Worm (Caenorhabditis elegans): ENCODE measurements around the gene T24H7.8.

The T24H7.8 gene

ce11 chrII:6256024-6256423, 14.2 kb downstream of the T24H7.8 start, which contains the start of gene F13H8.5:
Gene F13H8.5 (minus strand): TSS chrII:6256124.
- TF ChIP-seq C17E4.6 (GFP tag; IDR thresholded peaks at IDR 0.05) = no peak
- no peak for TF ChIP-seq ztf-18 (tag; optimal IDR thresholded peaks at IDR 0.05)
- TF ChIP-seq T26A5.8 (tag; optimal IDR thresholded peaks at IDR 0.05) = no peak
- TF ChIP-seq ccch-3 (GFP tag; optimal IDR thresholded peaks at IDR 0.05) = no peak
- no peak for TF ChIP-seq lsl-1 (GFP tag; optimal IDR thresholded peaks at IDR 0.05)
- no peak for TF ChIP-seq snpc-1.1 (tag; optimal IDR thresholded peaks at IDR 0.05; ENCODE audit: insufficient read depth)
- TF ChIP-seq nhr-90 (tag; optimal IDR thresholded peaks at IDR 0.05) = no peak
- no peak for TF ChIP-seq hlh-12 (tag; optimal IDR thresholded peaks at IDR 0.05)
- no peak for TF ChIP-seq repo-1 (tag; optimal IDR thresholded peaks at IDR 0.05)
- no peak for TF ChIP-seq nhr-27 (tag; optimal IDR thresholded peaks at IDR 0.05)
- no peak for TF ChIP-seq F22D6.2 (tag; optimal IDR thresholded peaks at IDR 0.05)
- no peak for TF ChIP-seq dpl-1 (GFP tag; optimal IDR thresholded peaks at IDR 0.05)
- TF ChIP-seq lin-40 (tag; optimal IDR thresholded peaks at IDR 0.05) = no peak
- no peak for TF ChIP-seq Y53G8AR.9 (GFP tag; conservative IDR thresholded peaks at IDR 0.05)
- no peak for TF ChIP-seq D2030.7 (GFP tag; IDR thresholded peaks at IDR 0.05)

ce11 chrII:6257220-6257877, 15.5 kb downstream of the T24H7.8 start:
- TF ChIP-seq nfya-1 (tag; optimal IDR thresholded peaks at IDR 0.05; ENCODE audit: borderline replicate concordance, insufficient read depth) = no peak
- no peak for TF ChIP-seq lsl-1 (GFP tag; optimal IDR thresholded peaks at IDR 0.05)
- TF ChIP-seq ceh-58 (GFP tag; IDR thresholded peaks at IDR 0.05) = no peak
- no peak for TF ChIP-seq mes-4 (tag; optimal IDR thresholded peaks at IDR 0.05)
- no peak for TF ChIP-seq F10E7.11 (tag; optimal IDR thresholded peaks at IDR 0.05)
- no peak for TF ChIP-seq Y53F4B.3 (GFP tag; IDR thresholded peaks at IDR 0.05)
- no peak for TF ChIP-seq zim-3 (tag; optimal IDR thresholded peaks at IDR 0.05)
- no peak for TF ChIP-seq mcd-1 (GFP tag; IDR thresholded peaks at IDR 0.05)
- no peak for TF ChIP-seq ztf-26 (tag; optimal IDR thresholded peaks at IDR 0.05)
- no peak for TF ChIP-seq B0019.2 (GFP tag; conservative IDR thresholded peaks at IDR 0.05)
- TF ChIP-seq madf-6 (GFP tag; IDR thresholded peaks at IDR 0.05) = no peak
- no peak for TF ChIP-seq madf-10 (tag; optimal IDR thresholded peaks at IDR 0.05)
- no peak for TF ChIP-seq unc-62 (GFP tag; optimal IDR thresholded peaks at IDR 0.05)
- TF ChIP-seq ztf-18 (tag; optimal IDR thresholded peaks at IDR 0.05) = no peak

- no peak for TF ChIP-seq tbp1 (GFP tag; optimal IDR thresholded peaks at IDR 0.05)
- TF ChIP-seq madf-3 (GFP tag; IDR thresholded peaks at IDR 0.05) = no peak
- TF ChIP-seq nhr-80 (tag; optimal IDR thresholded peaks at IDR 0.05) = peak; percentile 58
- no peak for TF ChIP-seq dpl-1 (GFP tag; optimal IDR thresholded peaks at IDR 0.05)
- no peak for TF ChIP-seq lin-35 (GFP tag; optimal IDR thresholded peaks at IDR 0.05)
- no peak for TF ChIP-seq tbx-9 (tag; optimal IDR thresholded peaks at IDR 0.05; ENCODE audit: borderline replicate concordance)
Measured at ce11 chrII:6259867-6260266, 18.0 kb downstream of the T24H7.8 start, which contains the start of gene F13H8.11. Gene F13H8.11 (minus strand): TSS chrII:6260021.

ce11 chrII:6260684-6261083, 18.8 kb downstream of the T24H7.8 start, which contains the start of gene nmgp-1:
Gene nmgp-1 (plus strand): TSS chrII:6260857.
- no peak for TF ChIP-seq ZK185.1 (tag; optimal IDR thresholded peaks at IDR 0.05; ENCODE audit: poor library complexity, severe bottlenecking)
- TF ChIP-seq nhr-80 (tag; optimal IDR thresholded peaks at IDR 0.05) = peak; percentile 17
